Worm (Caenorhabditis elegans): Measurements from ENCODE around the gene T19D12.1.

Gene T19D12.1

DNA sequence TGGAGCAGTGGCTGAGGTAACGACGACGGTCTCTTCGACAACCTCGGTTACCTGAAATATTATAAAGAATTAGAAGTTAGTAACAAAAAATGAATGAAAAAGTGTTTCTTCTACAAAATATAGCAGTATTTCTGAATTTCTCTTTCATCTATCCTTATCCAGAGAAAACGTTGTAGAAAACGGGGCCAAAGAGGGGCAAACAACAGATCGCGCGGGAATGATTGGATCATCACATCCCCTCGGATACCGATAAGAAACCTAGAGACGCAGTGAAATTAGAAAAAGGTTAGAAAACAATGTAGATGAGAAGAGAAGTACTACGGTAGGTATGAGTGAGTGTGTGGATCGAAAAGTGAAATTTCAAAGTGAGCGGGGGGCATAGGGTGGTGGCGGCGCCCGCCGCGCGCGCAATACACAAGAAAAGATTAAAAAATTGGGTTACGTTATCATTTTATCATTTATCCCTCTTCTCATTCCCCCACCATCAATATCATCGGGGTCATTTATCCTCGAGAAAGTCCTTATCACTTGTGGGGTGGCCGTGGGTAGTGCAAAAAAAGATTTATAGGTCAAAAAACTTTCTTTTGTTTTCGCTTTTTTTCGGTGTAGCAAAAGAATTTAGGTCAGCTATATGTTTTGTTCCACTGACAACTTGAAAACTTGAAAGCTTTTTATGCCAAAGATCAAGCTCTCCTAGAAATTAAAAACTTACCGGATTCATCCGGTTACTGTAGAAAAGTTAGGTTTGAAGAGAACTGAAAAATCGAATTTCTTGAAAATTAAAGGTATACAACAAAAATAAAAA, 45.7 kb downstream of the T19D12.1 start, which contains the start of the genes dpy-10 and T14B4.19:
Gene dpy-10 (minus strand): TSS at position 51 of the 805 bp plus-strand sequence.
Gene T14B4.19 (minus strand): TSS at position 755 of the 805 bp plus-strand sequence.
- TF ChIP-seq ztf-23 (GFP tag; IDR thresholded peaks at IDR 0.05): no peak
- no peak for TF ChIP-seq T22C8.4 (GFP tag; IDR thresholded peaks at IDR 0.05)
- TF ChIP-seq klf-2 (GFP tag; conservative IDR thresholded peaks at IDR 0.05): no peak
- no peak for TF ChIP-seq cog-1 (tag; optimal IDR thresholded peaks at IDR 0.05)
- TF ChIP-seq ref-1 (GFP tag; conservative IDR thresholded peaks at IDR 0.05): no peak
- TF ChIP-seq med-1 (GFP tag; optimal IDR thresholded peaks at IDR 0.05; ENCODE audit: insufficient read depth): no peak
- no peak for TF ChIP-seq tab-1 (GFP tag; IDR thresholded peaks at IDR 0.05)
- no peak for TF ChIP-seq flt-1 (GFP tag; IDR thresholded peaks at IDR 0.05)
- no peak for TF ChIP-seq ztf-29 (GFP tag; IDR thresholded peaks at IDR 0.05)

DNA sequence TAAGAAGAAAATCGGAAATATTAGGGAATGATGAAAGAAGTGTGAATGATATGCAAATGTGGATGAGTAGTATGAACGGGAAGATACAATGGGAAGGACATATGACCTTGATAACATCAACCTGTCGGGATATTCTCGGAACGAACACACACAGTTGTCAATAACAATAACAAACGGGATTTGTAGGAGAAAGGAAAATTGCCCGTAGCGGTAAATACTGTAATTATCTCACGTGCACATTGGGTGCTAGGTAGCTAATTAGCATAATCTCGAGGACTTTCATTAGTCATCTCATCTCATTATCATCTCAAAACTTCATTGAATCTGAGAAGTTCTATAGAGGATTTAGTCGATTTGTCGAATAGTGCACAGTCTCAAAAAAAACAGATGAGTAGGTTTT, 46.3 kb downstream of the T19D12.1 start:
- TF ChIP-seq ref-1 (GFP tag; conservative IDR thresholded peaks at IDR 0.05) (no peak), med-1 (GFP tag; optimal IDR thresholded peaks at IDR 0.05; ENCODE audit: insufficient read depth) (no peak), flt-1 (GFP tag; IDR thresholded peaks at IDR 0.05) (no peak), T22C8.4 (GFP tag; IDR thresholded peaks at IDR 0.05) (no peak), ztf-23 (GFP tag; IDR thresholded peaks at IDR 0.05) (no peak), cog-1 (tag; optimal IDR thresholded peaks at IDR 0.05) (no peak), tab-1 (GFP tag; IDR thresholded peaks at IDR 0.05) (no peak), klf-2 (GFP tag; conservative IDR thresholded peaks at IDR 0.05) (no peak), ztf-29 (GFP tag; IDR thresholded peaks at IDR 0.05) (no peak)

DNA sequence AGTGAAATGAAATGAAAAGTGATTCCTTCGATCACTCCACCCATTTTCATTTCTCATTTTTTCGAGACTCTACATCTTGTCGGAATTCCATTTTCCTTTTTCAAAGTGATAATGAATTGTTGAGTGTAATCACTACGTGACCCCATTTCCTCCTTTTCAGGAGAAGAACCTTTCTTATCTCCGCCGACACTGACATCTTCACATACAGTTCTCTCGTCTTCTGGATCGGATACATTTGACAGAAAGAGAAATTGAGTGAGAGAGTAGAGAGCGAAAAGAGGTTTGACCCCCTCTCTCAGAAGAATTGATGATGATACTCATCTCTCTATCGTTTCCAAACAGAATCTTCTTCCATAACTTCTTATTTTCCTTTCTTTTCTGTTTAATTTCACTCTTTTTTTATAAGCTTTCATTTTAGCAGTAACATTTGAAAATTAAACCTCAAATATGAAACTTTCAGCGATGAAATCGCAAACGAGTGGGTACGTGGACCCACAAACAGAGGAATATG, 47.2 kb downstream of the T19D12.1 start, which contains the start of gene dpy-2:
Gene dpy-2 (plus strand): TSS at position 461 of the 511 bp plus-strand sequence.
- no peak for TF ChIP-seq flt-1 (GFP tag; IDR thresholded peaks at IDR 0.05)
- no peak for TF ChIP-seq ref-1 (GFP tag; conservative IDR thresholded peaks at IDR 0.05)
- TF ChIP-seq med-1 (GFP tag; optimal IDR thresholded peaks at IDR 0.05; ENCODE audit: insufficient read depth): no peak
- no peak for TF ChIP-seq tab-1 (GFP tag; IDR thresholded peaks at IDR 0.05)
- no peak for TF ChIP-seq T22C8.4 (GFP tag; IDR thresholded peaks at IDR 0.05)
- TF ChIP-seq ztf-23 (GFP tag; IDR thresholded peaks at IDR 0.05): no peak
- TF ChIP-seq cog-1 (tag; optimal IDR thresholded peaks at IDR 0.05): no peak

DNA sequence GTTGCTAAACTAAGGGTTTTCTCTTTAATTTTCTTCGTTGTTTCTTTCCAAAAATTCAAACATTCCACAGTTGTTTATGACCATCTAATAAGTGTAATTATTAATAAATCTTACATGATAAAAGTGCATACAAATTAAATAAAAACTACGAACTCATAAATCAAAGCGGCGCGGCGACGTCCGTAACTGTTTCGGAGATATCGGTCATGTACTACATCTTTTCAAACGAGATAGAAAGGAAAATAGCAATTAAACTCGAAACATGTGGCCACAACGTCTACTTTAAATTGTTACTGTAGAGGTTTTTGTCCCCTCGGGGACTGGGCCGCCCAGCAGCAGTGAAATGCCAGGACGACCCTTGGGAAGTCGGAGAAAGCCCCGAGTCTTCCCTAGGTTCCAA, 49.2 kb downstream of the T19D12.1 start:
- TF ChIP-seq ztf-23 (GFP tag; IDR thresholded peaks at IDR 0.05) (no peak), klf-2 (GFP tag; conservative IDR thresholded peaks at IDR 0.05) (no peak), flt-1 (GFP tag; IDR thresholded peaks at IDR 0.05) (no peak), med-1 (GFP tag; optimal IDR thresholded peaks at IDR 0.05; ENCODE audit: insufficient read depth) (no peak), ztf-29 (GFP tag; IDR thresholded peaks at IDR 0.05) (no peak)

DNA sequence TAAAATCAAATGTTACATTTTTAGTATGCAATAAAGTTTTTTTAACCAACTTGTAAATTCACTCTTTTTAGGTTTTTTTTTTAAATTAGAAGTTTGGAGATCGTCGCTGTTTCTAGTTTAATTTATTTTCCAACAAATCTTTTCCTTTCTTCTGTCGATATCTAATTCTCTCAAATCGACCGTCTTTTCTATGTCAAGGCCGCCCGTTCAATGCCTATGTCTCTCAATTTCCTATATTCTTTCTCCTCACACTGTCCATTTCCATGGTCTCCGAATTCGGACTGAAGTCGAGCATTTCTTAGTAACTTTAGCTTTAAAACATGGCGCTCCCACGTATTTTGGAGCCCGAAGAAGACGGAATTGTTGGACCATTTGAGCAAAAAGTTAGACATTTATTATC, 49.9 kb downstream of the T19D12.1 start, which contains the start of the genes T14B4.5 and T14B4.20:
Gene T14B4.5 (plus strand): TSS at position 226 of the 400 bp plus-strand sequence.
Gene T14B4.20 (plus strand): TSS at position 264 of the 400 bp plus-strand sequence.
- TF ChIP-seq flt-1 (GFP tag; IDR thresholded peaks at IDR 0.05) (no peak), ztf-23 (GFP tag; IDR thresholded peaks at IDR 0.05) (no peak), tab-1 (GFP tag; IDR thresholded peaks at IDR 0.05) (no peak), T22C8.4 (GFP tag; IDR thresholded peaks at IDR 0.05) (no peak), med-1 (GFP tag; optimal IDR thresholded peaks at IDR 0.05; ENCODE audit: insufficient read depth) (no peak), ref-1 (GFP tag; conservative IDR thresholded peaks at IDR 0.05) (no peak), ztf-29 (GFP tag; IDR thresholded peaks at IDR 0.05) (no peak), klf-2 (GFP tag; conservative IDR thresholded peaks at IDR 0.05) (no peak), cog-1 (tag; optimal IDR thresholded peaks at IDR 0.05) (no peak)

DNA sequence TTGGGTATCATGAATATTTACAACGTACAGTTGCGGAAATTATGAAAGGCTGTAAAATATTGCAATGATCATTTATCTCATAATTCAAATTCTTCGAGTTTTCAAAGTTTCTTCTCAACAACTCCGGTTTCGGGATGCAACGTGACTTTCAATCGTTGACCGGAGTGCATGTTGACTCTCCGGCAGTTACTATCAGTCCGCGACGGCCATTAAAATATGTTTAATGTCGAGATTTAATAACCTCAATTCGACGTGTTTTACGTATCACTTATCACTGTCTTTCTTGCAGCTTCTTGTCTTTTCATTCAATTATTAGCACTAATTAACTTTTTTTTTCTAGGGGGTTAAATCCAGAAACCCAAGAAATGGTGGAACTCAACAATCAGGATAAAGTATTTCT, 51.5 kb downstream of the T19D12.1 start, which contains the start of gene tsp-10:
Gene tsp-10 (plus strand): TSS at position 366 of the 400 bp plus-strand sequence.
- TF ChIP-seq ztf-23 (GFP tag; IDR thresholded peaks at IDR 0.05): no peak
- TF ChIP-seq klf-2 (GFP tag; conservative IDR thresholded peaks at IDR 0.05): no peak
- no peak for TF ChIP-seq T22C8.4 (GFP tag; IDR thresholded peaks at IDR 0.05)
- TF ChIP-seq tab-1 (GFP tag; IDR thresholded peaks at IDR 0.05): no peak
- no peak for TF ChIP-seq med-1 (GFP tag; optimal IDR thresholded peaks at IDR 0.05; ENCODE audit: insufficient read depth)

DNA sequence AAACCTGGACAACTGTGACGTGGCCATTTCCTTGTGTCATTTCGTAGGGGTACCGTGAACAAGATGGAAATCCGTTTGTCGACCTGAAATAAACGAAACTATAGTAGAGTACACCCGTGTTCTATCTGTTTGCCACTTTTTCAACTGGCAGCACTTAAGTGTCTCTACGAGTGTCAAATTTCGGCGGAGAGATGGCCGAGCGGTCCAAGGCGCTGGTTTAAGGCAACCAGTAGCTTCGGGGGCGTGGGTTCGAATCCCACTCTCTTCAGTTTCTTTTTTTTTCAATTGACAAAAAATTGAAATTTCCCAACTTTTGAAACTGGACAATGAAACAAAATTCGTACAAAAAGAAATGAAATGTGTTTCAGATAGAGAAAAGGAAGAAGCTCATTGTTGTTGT, 54.9 kb downstream of the T19D12.1 start:
- no peak for TF ChIP-seq T22C8.4 (GFP tag; IDR thresholded peaks at IDR 0.05)
- peak; percentile 70; the same call in 1 of the 2 replicates for TF ChIP-seq tab-1 (GFP tag; IDR thresholded peaks at IDR 0.05)
- no peak for TF ChIP-seq klf-2 (GFP tag; conservative IDR thresholded peaks at IDR 0.05)
- peak; percentile 9 for TF ChIP-seq med-1 (GFP tag; optimal IDR thresholded peaks at IDR 0.05; ENCODE audit: insufficient read depth)
- TF ChIP-seq flt-1 (GFP tag; IDR thresholded peaks at IDR 0.05): peak; percentile 65; the same call in 1 of the 2 replicates
- peak; percentile 85 for TF ChIP-seq ztf-23 (GFP tag; IDR thresholded peaks at IDR 0.05)
- no peak for TF ChIP-seq ref-1 (GFP tag; conservative IDR thresholded peaks at IDR 0.05)
- 0 out of 2 replicates have a peak, but pooled peaks have one; percentile 45 for TF ChIP-seq ztf-29 (GFP tag; IDR thresholded peaks at IDR 0.05)
- no peak for TF ChIP-seq cog-1 (tag; optimal IDR thresholded peaks at IDR 0.05)
